Fruit fly (Drosophila melanogaster): ENCODE data around the gene CG15594.

DNA sequence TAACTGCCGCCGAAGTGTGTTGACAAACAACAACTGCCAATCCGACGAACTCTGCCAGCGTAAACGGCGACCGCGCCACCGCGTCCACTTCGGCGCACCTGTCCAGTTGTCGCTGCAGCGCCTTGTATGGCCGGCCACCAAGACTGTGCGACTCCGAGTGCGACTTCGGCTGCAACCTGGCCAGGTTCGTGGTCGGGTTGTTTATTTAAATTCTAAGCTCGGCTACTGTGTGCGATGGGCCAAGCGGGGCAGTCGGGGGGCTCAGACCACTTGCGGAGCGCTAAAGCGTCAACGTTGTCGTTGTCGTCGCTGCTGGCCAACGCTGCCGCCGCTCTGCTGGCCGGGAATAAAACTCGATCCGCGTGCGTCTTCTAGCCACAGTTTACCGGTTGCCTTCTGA is 27.7 kb upstream of the CG15594 start, which contains the start of gene Osi9:
- TF ChIP-seq usp (GFP tag; optimal IDR thresholded peaks at IDR 0.05) (no peak), psq (optimal IDR thresholded peaks at IDR 0.05) (no peak), CG8478 (optimal IDR thresholded peaks at IDR 0.05) (no peak), EcR (GFP tag; optimal IDR thresholded peaks at IDR 0.05) (no peak), Dll (optimal IDR thresholded peaks at IDR 0.05) (no peak), pan (optimal IDR thresholded peaks at IDR 0.05) (no peak)
